Worm (Caenorhabditis elegans) whole organism, L2 larva: ENCODE data around the gene mua-3.
"Not testable (repeated sequence)": the region's sequence is repeated elsewhere in the genome, so short reads cannot be mapped to it uniquely, and the experiment has no call there.

Experiments used
- R02D3.7 ChIP-seq: fragments of 150-350 bp; optimal IDR thresholded peaks from 2 replicates; lab custom pipeline; 2014; ENCODE audit warnings: missing biosample characterization, missing genetic modification characterization
- elt-3 ChIP-seq: sonication (generic microtip); optimal IDR thresholded peaks from 2 replicates; lab custom pipeline; 2017; ENCODE audit warnings: missing biosample characterization, missing genetic modification characterization
- mdl-1 ChIP-seq, 2 experiments: fragments of 150-350 bp in 1 of 2; sonication (generic microtip) in 1 of 2; optimal IDR thresholded peaks; 2 replicates each; lab custom pipeline; 2017; ENCODE audit warnings: missing biosample characterization in 2 of 2, missing genetic modification characterization in 2 of 2
- nhr-23 ChIP-seq: fragments of 150-350 bp; optimal IDR thresholded peaks from 2 replicates; lab custom pipeline; 2014; ENCODE audit warnings: missing biosample characterization, missing genetic modification reagents, missing genetic modification characterization
- sem-4 ChIP-seq: fragments of 150-350 bp; optimal IDR thresholded peaks from 2 replicates; lab custom pipeline; 2014; ENCODE audit warnings: missing biosample characterization, missing genetic modification reagents, missing genetic modification characterization
- zag-1 ChIP-seq: fragments of 150-350 bp; optimal IDR thresholded peaks from 2 replicates; lab custom pipeline; 2014; ENCODE audit warnings: missing biosample characterization, missing genetic modification characterization
- ztf-4 ChIP-seq: fragments of 150-350 bp; optimal IDR thresholded peaks from 2 replicates; lab custom pipeline; 2014; ENCODE audit warnings: missing biosample characterization, missing genetic modification characterization

DNA sequence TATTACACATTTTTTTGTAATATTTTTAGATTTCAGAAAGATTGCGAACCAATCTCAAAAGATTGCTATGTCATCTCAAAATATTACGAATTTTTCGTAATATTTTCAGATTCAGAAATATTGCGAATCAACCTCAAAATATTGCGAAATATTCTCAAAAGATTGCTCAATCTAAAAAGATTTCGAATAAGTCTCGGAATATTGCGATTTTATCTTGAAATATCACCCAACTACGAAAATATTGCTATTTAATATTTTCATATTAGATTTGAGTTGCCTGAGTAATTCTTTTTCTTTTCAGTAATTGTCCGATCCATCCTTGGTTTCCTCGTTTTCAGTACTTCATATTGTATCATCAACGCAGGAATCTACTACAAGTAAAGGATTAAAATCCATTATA is 61.4 kb downstream of the mua-3 start, which contains the start of gene Y70G10A.4:
- TF ChIP-seq R02D3.7; mdl-1 (tag; optimal IDR thresholded peaks at IDR 0.05; lab: Kevin White, UChicago); zag-1; sem-4 (tag; lab: Kevin White, UChicago); ztf-4 (tag; lab: Kevin White, UChicago); elt-3; nhr-23 (tag; lab: Kevin White, UChicago): not testable (repeated sequence)
